Worm (Caenorhabditis elegans) whole organism, L4 larva: ENCODE measurements around the gene C17G1.14.

ENCODE experiments used
- F10B5.3 ChIP-seq: sonication (generic microtip); optimal IDR thresholded peaks from 2 replicates; lab custom pipeline; 2016; ENCODE audit warnings: mild to moderate bottlenecking, missing genetic modification characterization, missing compliant biosample characterization
- F26F4.8 ChIP-seq: fragments of 200-800 bp; sonication (Bioruptor generic); conservative IDR thresholded peaks from 2 replicates; pipeline ENCODE4 v1.3.6; 2022; ENCODE audit warnings: missing genetic modification characterization, missing compliant biosample characterization
- R02D3.7 ChIP-seq: fragments of 150-350 bp; sonication (generic microtip); optimal IDR thresholded peaks from 3 replicates; lab custom pipeline; 2014; ENCODE audit warnings: missing biosample characterization, missing genetic modification characterization
- Y48G9A.11 ChIP-seq: fragments of 200-800 bp; sonication (Bioruptor generic); IDR thresholded peaks from 2 replicates; pipeline ENCODE4 v1.3.6; 2022; ENCODE audit warnings: missing genetic modification reagents, missing genetic modification characterization, missing compliant biosample characterization
- Y5F2A.4 ChIP-seq: fragments of 200-800 bp; sonication (Bioruptor generic); optimal IDR thresholded peaks from 2 replicates; lab custom pipeline; 2018; ENCODE audit warnings: mild to moderate bottlenecking, missing genetic modification characterization, missing compliant biosample characterization
- ZK337.2 ChIP-seq: fragments of 200-800 bp; sonication (Bioruptor generic); IDR thresholded peaks from 2 replicates; pipeline ENCODE4 v1.3.6; 2022; ENCODE audit warnings: missing genetic modification reagents, missing genetic modification characterization, missing compliant biosample characterization
- ZK546.5 ChIP-seq, 2 experiments: sonication (generic microtip); optimal IDR thresholded peaks; 2 replicates each; lab custom pipeline; 2017; ENCODE audit warnings: missing biosample characterization in 2 of 2, missing genetic modification characterization in 2 of 2
- aha-1 ChIP-seq: fragments of 150-350 bp; peaks from one replicate; lab custom pipeline; 2014; ENCODE audit warnings: missing biosample characterization, missing genetic modification characterization
- aly-2 ChIP-seq: sonication (generic microtip); optimal IDR thresholded peaks from 2 replicates; lab custom pipeline; 2018; ENCODE audit warnings: missing biosample characterization, missing genetic modification characterization
- ama-1 ChIP-seq: fragments of 150-350 bp; optimal IDR thresholded peaks from 2 replicates; lab custom pipeline; 2014; ENCODE audit warnings: inconsistent platforms, mixed read lengths
- arid-1 ChIP-seq: fragments of 200-800 bp; sonication (Bioruptor generic); conservative IDR thresholded peaks from 2 replicates; pipeline ENCODE4 v1.3.6; 2022; ENCODE audit warnings: missing genetic modification reagents, missing genetic modification characterization, missing compliant biosample characterization
- attf-4 ChIP-seq: sonication (generic microtip); optimal IDR thresholded peaks from 3 replicates; lab custom pipeline; 2017; ENCODE audit warnings: missing biosample characterization, missing genetic modification characterization
- ceh-28 ChIP-seq: fragments of 150-350 bp; optimal IDR thresholded peaks from 2 replicates; lab custom pipeline; 2014; ENCODE audit warnings: missing biosample characterization, missing genetic modification reagents, missing genetic modification characterization
- ceh-32 ChIP-seq: sonication (generic microtip); optimal IDR thresholded peaks from 2 replicates; lab custom pipeline; 2016; ENCODE audit warnings: mild to moderate bottlenecking, missing genetic modification characterization, missing compliant biosample characterization; ENCODE audit not compliant: poor library complexity
- ceh-62 ChIP-seq: sonication (generic microtip); optimal IDR thresholded peaks from 2 replicates; lab custom pipeline; 2017; ENCODE audit warnings: missing biosample characterization, missing genetic modification characterization
- cey-2 ChIP-seq: sonication (generic microtip); optimal IDR thresholded peaks from 3 replicates; lab custom pipeline; 2017; ENCODE audit warnings: missing genetic modification characterization, mild to moderate bottlenecking, missing compliant biosample characterization, antibody characterized with exemption, borderline replicate concordance; ENCODE audit not compliant: insufficient read depth
- ctbp-1 ChIP-seq: fragments of 200-800 bp; sonication (Bioruptor generic); IDR thresholded peaks from 2 replicates; pipeline ENCODE4 v1.3.6; 2022; ENCODE audit warnings: missing genetic modification reagents, missing genetic modification characterization, missing compliant biosample characterization
- dmd-8 ChIP-seq: fragments of 200-800 bp; sonication (Bioruptor generic); IDR thresholded peaks from 2 replicates; pipeline ENCODE4 v1.3.6; 2022; ENCODE audit warnings: missing genetic modification characterization, missing compliant biosample characterization
- dmd-9 ChIP-seq: fragments of 200-800 bp; sonication (Bioruptor generic); IDR thresholded peaks from 2 replicates; pipeline ENCODE4 v1.3.6; 2022; ENCODE audit warnings: missing genetic modification reagents, missing genetic modification characterization, missing compliant biosample characterization
- duxl-1 ChIP-seq: sonication (generic microtip); optimal IDR thresholded peaks from 2 replicates; lab custom pipeline; 2016; ENCODE audit warnings: mild to moderate bottlenecking, missing genetic modification characterization, moderate library complexity, missing compliant biosample characterization; ENCODE audit not compliant: poor library complexity
- dve-1 ChIP-seq: sonication (generic microtip); optimal IDR thresholded peaks from 2 replicates; lab custom pipeline; 2017; ENCODE audit warnings: antibody characterized with exemption, mild to moderate bottlenecking, missing genetic modification characterization, missing compliant biosample characterization; ENCODE audit not compliant: insufficient read depth
- egl-27 ChIP-seq: sonication (generic microtip); optimal IDR thresholded peaks from 3 replicates; lab custom pipeline; 2017; ENCODE audit warnings: missing biosample characterization, missing genetic modification reagents, missing genetic modification characterization
- egl-43 ChIP-seq: fragments of 200-800 bp; sonication (Bioruptor generic); IDR thresholded peaks from 2 replicates; pipeline ENCODE4 v1.3.6; 2022; ENCODE audit warnings: missing genetic modification reagents, missing genetic modification characterization, missing compliant biosample characterization
- gei-8 ChIP-seq: fragments of 200-800 bp; sonication (Bioruptor generic); optimal IDR thresholded peaks from 2 replicates; lab custom pipeline; 2018; ENCODE audit warnings: mild to moderate bottlenecking, missing genetic modification characterization, missing compliant biosample characterization
- hif-1 ChIP-seq, 2 experiments: sonication (generic microtip); optimal IDR thresholded peaks; 2 replicates each; lab custom pipeline; 2016 to 2017; ENCODE audit warnings: missing compliant biosample characterization in 2 of 2, missing genetic modification characterization in 2 of 2, missing genetic modification reagents in 2 of 2, missing genotype in 2 of 2, mild to moderate bottlenecking in 1 of 2
- jun-1 ChIP-seq: fragments of 150-350 bp; optimal IDR thresholded peaks from 2 replicates; lab custom pipeline; 2014; ENCODE audit warnings: missing biosample characterization, missing genetic modification reagents, missing genetic modification characterization
- lin-1 ChIP-seq: fragments of 200-800 bp; sonication (Bioruptor generic); IDR thresholded peaks from 2 replicates; pipeline ENCODE4 v1.3.6; 2022; ENCODE audit warnings: missing genetic modification reagents, missing genetic modification characterization, missing compliant biosample characterization
- lin-15B ChIP-seq: fragments of 150-350 bp; sonication (generic microtip); optimal IDR thresholded peaks from 3 replicates; lab custom pipeline; 2014; ENCODE audit warnings: missing biosample characterization, missing genetic modification characterization
- lin-29 ChIP-seq: fragments of 200-800 bp; sonication (Bioruptor generic); IDR thresholded peaks from 2 replicates; pipeline ENCODE4 v1.3.6; 2022; ENCODE audit warnings: missing genetic modification reagents, missing genetic modification characterization, missing compliant biosample characterization
- lin-38 ChIP-seq: fragments of 200-800 bp; sonication (Bioruptor generic); IDR thresholded peaks from 2 replicates; pipeline ENCODE4 v1.3.6; 2022; ENCODE audit warnings: missing genetic modification reagents, missing genetic modification characterization, missing compliant biosample characterization
- madf-5 ChIP-seq, 2 experiments: fragments of 200-800 bp; sonication (Bioruptor generic); IDR thresholded peaks; 2 replicates each; pipeline ENCODE4 v1.3.6; 2022; ENCODE audit warnings: missing compliant biosample characterization in 2 of 2, missing genetic modification characterization in 2 of 2
- mdl-1 ChIP-seq, 2 experiments: fragments of 150-350 bp in 1 of 2; sonication (generic microtip) in 1 of 2; optimal IDR thresholded peaks; 2 replicates each; lab custom pipeline; 2014 to 2017; ENCODE audit warnings: missing biosample characterization in 2 of 2, missing genetic modification characterization in 2 of 2
- mep-1 ChIP-seq: fragments of 150-350 bp; sonication (generic microtip); optimal IDR thresholded peaks from 3 replicates; lab custom pipeline; 2014; ENCODE audit warnings: missing biosample characterization, missing genetic modification characterization
- mes-2 ChIP-seq: sonication (generic microtip); optimal IDR thresholded peaks from 2 replicates; lab custom pipeline; 2016; ENCODE audit warnings: missing genotype, mild to moderate bottlenecking, missing genetic modification characterization, missing compliant biosample characterization; ENCODE audit not compliant: poor library complexity, severe bottlenecking
- mxl-3 ChIP-seq: fragments of 200-800 bp; sonication (Bioruptor generic); optimal IDR thresholded peaks from 2 replicates; lab custom pipeline; 2018; ENCODE audit warnings: mild to moderate bottlenecking, missing genetic modification characterization, missing compliant biosample characterization
- nhr-10 ChIP-seq: fragments of 150-350 bp; optimal IDR thresholded peaks from 2 replicates; lab custom pipeline; 2014; ENCODE audit warnings: missing biosample characterization, missing genetic modification characterization
- nhr-237 ChIP-seq: sonication (generic microtip); optimal IDR thresholded peaks from 2 replicates; lab custom pipeline; 2017; ENCODE audit warnings: missing biosample characterization, missing genetic modification characterization
- nhr-41 ChIP-seq: fragments of 200-800 bp; sonication (Bioruptor generic); IDR thresholded peaks from 2 replicates; pipeline ENCODE4 v1.3.6; 2022; ENCODE audit warnings: missing genetic modification reagents, missing genetic modification characterization, missing compliant biosample characterization
- nhr-42 ChIP-seq: fragments of 200-800 bp; sonication (Bioruptor generic); IDR thresholded peaks from 2 replicates; pipeline ENCODE4 v1.3.6; 2022; ENCODE audit warnings: missing genetic modification characterization, missing compliant biosample characterization
- nhr-48 ChIP-seq: sonication (generic microtip); optimal IDR thresholded peaks from 2 replicates; lab custom pipeline; 2016; ENCODE audit warnings: mild to moderate bottlenecking, missing genetic modification characterization, missing compliant biosample characterization
- nhr-77 ChIP-seq: fragments of 150-350 bp; optimal IDR thresholded peaks from 2 replicates; lab custom pipeline; 2014; ENCODE audit warnings: missing biosample characterization, missing genetic modification characterization
- rbr-2 ChIP-seq: sonication (generic microtip); optimal IDR thresholded peaks from 2 replicates; lab custom pipeline; 2016; ENCODE audit warnings: missing genotype, missing genetic modification characterization, missing compliant biosample characterization
- snpc-1.2 ChIP-seq: fragments of 200-800 bp; sonication (Bioruptor generic); IDR thresholded peaks from 2 replicates; pipeline ENCODE4 v1.3.6; 2022; ENCODE audit warnings: missing genetic modification reagents, missing genetic modification characterization, missing compliant biosample characterization
- snpc-4 ChIP-seq: fragments of 150-350 bp; optimal IDR thresholded peaks from 2 replicates; lab custom pipeline; 2014; ENCODE audit warnings: missing biosample characterization, missing genetic modification characterization
- tra-1 ChIP-seq: fragments of 200-800 bp; sonication (Bioruptor generic); IDR thresholded peaks from 2 replicates; pipeline ENCODE4 v1.3.6; 2022; ENCODE audit warnings: missing genetic modification reagents, missing genetic modification characterization, missing compliant biosample characterization
- unc-39 ChIP-seq: sonication (generic microtip); optimal IDR thresholded peaks from 2 replicates; lab custom pipeline; 2017; ENCODE audit warnings: missing biosample characterization, missing genetic modification characterization
- unc-62 ChIP-seq, 3 experiments: fragments of 150-350 bp in 1 of 3; sonication (generic microtip); optimal IDR thresholded peaks in 2 of 3; peaks in 1 of 3; 1 replicate in 1 of 3; 2 replicates in 2 of 3; lab custom pipeline; 2014 to 2017; ENCODE audit warnings: missing biosample characterization in 3 of 3, missing genetic modification characterization in 3 of 3, missing genetic modification reagents in 3 of 3, missing genotype in 1 of 3
- zfp-2 ChIP-seq: sonication (generic microtip); optimal IDR thresholded peaks from 2 replicates; lab custom pipeline; 2016; ENCODE audit warnings: mild to moderate bottlenecking, missing genetic modification characterization, missing compliant biosample characterization
- zfp-3 ChIP-seq: fragments of 200-800 bp; sonication (Bioruptor generic); conservative IDR thresholded peaks from 2 replicates; pipeline ENCODE4 v1.3.6; 2022; ENCODE audit warnings: missing genetic modification reagents, missing genetic modification characterization, missing compliant biosample characterization
- ztf-7 ChIP-seq: fragments of 150-350 bp; optimal IDR thresholded peaks from 2 replicates; lab custom pipeline; 2014; ENCODE audit warnings: missing biosample characterization, missing genetic modification characterization

C17G1.14 gene

DNA sequence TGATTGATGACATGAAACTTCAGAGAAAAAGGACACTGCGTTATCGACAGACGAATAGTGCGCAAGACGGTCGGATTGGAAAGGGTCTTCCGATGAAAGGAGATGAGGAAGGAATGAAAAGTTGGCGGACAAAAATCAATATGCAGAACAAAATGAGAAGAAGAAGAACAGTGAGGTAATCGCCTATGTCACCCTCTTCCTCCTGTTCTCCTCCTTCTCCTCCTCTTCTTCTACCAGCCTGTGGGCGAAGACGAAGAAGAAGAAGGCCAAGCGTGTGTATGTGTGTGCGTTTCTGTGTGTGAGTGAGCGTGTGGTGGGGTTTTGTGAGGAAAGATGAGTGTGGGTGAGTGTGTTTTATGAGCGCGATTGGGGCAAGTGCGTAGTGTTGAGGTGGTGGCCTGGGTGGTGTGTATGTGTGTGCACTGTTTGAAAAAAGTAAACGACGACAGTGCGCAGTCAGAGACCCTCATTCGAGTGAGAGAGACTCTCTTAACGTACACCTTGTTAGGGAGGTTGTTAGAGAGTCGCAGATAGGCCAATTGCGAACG, 6.3 kb upstream of the C17G1.14 start, which contains the start of gene tsp-21 (continued):
- TF ChIP-seq nhr-41 (GFP tag; lab: Robert Waterston, UW) (0 out of 2 replicates have a peak, but pooled peaks have one; percentile 38), egl-43 (GFP tag; lab: Robert Waterston, UW) (0 out of 2 replicates have a peak, but pooled peaks have one; percentile 40), zfp-3 (GFP tag; lab: Robert Waterston, UW) (no peak), lin-15B (no peak), madf-5 (GFP tag; IDR thresholded peaks at IDR 0.05; lab: Robert Waterston, UW) (no peak), tra-1 (no peak), unc-62 (GFP tag; optimal IDR thresholded peaks at IDR 0.05 in 1 of 2; lab: Kevin White, UChicago) (peak in 1 of 2 experiments; percentile 100), unc-62 (tag; optimal IDR thresholded peaks at IDR 0.05; lab: Kevin White, UChicago) (no peak), jun-1 (peak; percentile 33), Y48G9A.11 (GFP tag; lab: Robert Waterston, UW) (no peak), snpc-4 (tag; lab: Kevin White, UChicago) (no peak), F26F4.8 (GFP tag; lab: Robert Waterston, UW) (no peak), ztf-7 (tag; lab: Kevin White, UChicago) (peak; percentile 32), mxl-3 (GFP tag; lab: Kevin White, UChicago) (peak; percentile 81), nhr-48 (no peak), hif-1 (tag; optimal IDR thresholded peaks at IDR 0.05; lab: Kevin White, UChicago) (peak in 1 of 2 experiments; percentile 68), lin-38 (GFP tag; lab: Robert Waterston, UW) (peak; percentile 60), mes-2 (tag; lab: Kevin White, UChicago) (peak; percentile 72), R02D3.7 (tag; lab: Kevin White, UChicago) (no peak), ZK546.5 (tag; optimal IDR thresholded peaks at IDR 0.05; lab: Kevin White, UChicago) (no peak), nhr-237 (tag; lab: Kevin White, UChicago) (peak; percentile 27), nhr-77 (tag; lab: Kevin White, UChicago) (peak; percentile 91), mep-1 (tag; lab: Kevin White, UChicago) (peak; percentile 96), cey-2 (tag; lab: Kevin White, UChicago) (no peak), mdl-1 (tag; optimal IDR thresholded peaks at IDR 0.05; lab: Kevin White, UChicago) (peak; percentile 28 to 79), snpc-1.2 (no peak), arid-1 (no peak; the same call in 1 of the 2 replicates), nhr-42 (GFP tag; lab: Robert Waterston, UW) (0 out of 2 replicates have a peak, but pooled peaks have one; percentile 43), egl-27 (tag; lab: Kevin White, UChicago) (no peak), zfp-2 (tag; lab: Kevin White, UChicago) (no peak), Y5F2A.4 (GFP tag; lab: Kevin White, UChicago) (no peak), rbr-2 (tag; lab: Kevin White, UChicago) (peak; percentile 79), ceh-28 (tag; lab: Kevin White, UChicago) (peak; percentile 47), gei-8 (GFP tag; lab: Kevin White, UChicago) (no peak), dmd-9 (no peak), ctbp-1 (GFP tag; lab: Robert Waterston, UW) (peak; percentile 58; the same call in 1 of the 2 replicates), ceh-32 (tag; lab: Kevin White, UChicago) (no peak), aha-1 (tag; lab: Kevin White, UChicago) (peak; percentile 97), dve-1 (peak; percentile 95), ZK337.2 (no peak), dmd-8 (GFP tag; lab: Robert Waterston, UW) (no peak), lin-29 (GFP tag; lab: Robert Waterston, UW) (no peak), ama-1 (lab: Kevin White, UChicago) (peak; percentile 73), duxl-1 (tag; lab: Kevin White, UChicago) (peak; percentile 34), nhr-10 (tag; lab: Kevin White, UChicago) (peak; percentile 54), lin-1 (GFP tag; lab: Robert Waterston, UW) (0 out of 2 replicates have a peak, but pooled peaks have one; percentile 32), attf-4 (tag; lab: Kevin White, UChicago) (no peak), F10B5.3 (tag; lab: Kevin White, UChicago) (peak; percentile 14), unc-39 (tag; lab: Kevin White, UChicago) (no peak), aly-2 (tag; lab: Kevin White, UChicago) (no peak), ceh-62 (tag; lab: Kevin White, UChicago) (no peak)
